Fruit fly (Drosophila melanogaster): ENCODE results near the gene crp.

The crp gene

dm6 chr2L:16272730-16273129 lies 14.8 kb downstream of the crp start (continued):
- TF ChIP-seq N (GFP tag; optimal IDR thresholded peaks at IDR 0.05): no peak
- TF ChIP-seq CG32264 (GFP tag; optimal IDR thresholded peaks at IDR 0.05): peak; percentile 42
- TF ChIP-seq Abd-B (GFP tag; optimal IDR thresholded peaks at IDR 0.05): no peak
- no peak for TF ChIP-seq Rel (GFP tag; optimal IDR thresholded peaks at IDR 0.05)
- TF ChIP-seq Rel (tag; optimal IDR thresholded peaks at IDR 0.05): peak; percentile 73
- TF ChIP-seq Vsx2 (GFP tag; optimal IDR thresholded peaks at IDR 0.05; ENCODE audit: partially characterized antibody): no peak

- no peak for TF ChIP-seq lola (GFP tag; optimal IDR thresholded peaks at IDR 0.05)
- TF ChIP-seq dmrt93B (GFP tag; optimal IDR thresholded peaks at IDR 0.05): no peak
- TF ChIP-seq dsf (GFP tag; optimal IDR thresholded peaks at IDR 0.05; ENCODE audit: borderline replicate concordance): no peak
- TF ChIP-seq ey (GFP tag; optimal IDR thresholded peaks at IDR 0.05): no peak
- no peak for TF ChIP-seq Rel (GFP tag; optimal IDR thresholded peaks at IDR 0.05)
- TF ChIP-seq Rel (tag; optimal IDR thresholded peaks at IDR 0.05): peak; percentile 81
- TF ChIP-seq CG9705 (GFP tag; optimal IDR thresholded peaks at IDR 0.05): no peak
- TF ChIP-seq Hr83 (GFP tag; optimal IDR thresholded peaks at IDR 0.05; ENCODE audit: poor library complexity, severe bottlenecking): peak; percentile 52
- no peak for TF ChIP-seq fru (GFP tag; optimal IDR thresholded peaks at IDR 0.05)
- no peak for TF ChIP-seq jim (GFP tag; optimal IDR thresholded peaks at IDR 0.05)
- peak; percentile 31 for TF ChIP-seq CrebA (GFP tag; optimal IDR thresholded peaks at IDR 0.05; ENCODE audit: borderline replicate concordance)
- TF ChIP-seq dl (GFP tag; optimal IDR thresholded peaks at IDR 0.05; ENCODE audit: insufficient read depth in 1 of 2, partially characterized antibody in 2 of 2): peak; percentile 65 to 85
- TF ChIP-seq OdsH (GFP tag; optimal IDR thresholded peaks at IDR 0.05): no peak
- TF ChIP-seq sage (GFP tag; optimal IDR thresholded peaks at IDR 0.05): no peak
- no peak for TF ChIP-seq Sp1 (GFP tag; optimal IDR thresholded peaks at IDR 0.05)
- no peak for TF ChIP-seq tai (GFP tag; optimal IDR thresholded peaks at IDR 0.05)
- TF ChIP-seq Dif (GFP tag; optimal IDR thresholded peaks at IDR 0.05; ENCODE audit: partially characterized antibody): peak; percentile 89
- TF ChIP-seq woc (GFP tag; optimal IDR thresholded peaks at IDR 0.05): no peak
- TF ChIP-seq CG32264 (GFP tag; optimal IDR thresholded peaks at IDR 0.05): no peak
- no peak for TF ChIP-seq Hr78 (GFP tag; optimal IDR thresholded peaks at IDR 0.05)
Measured at dm6 chr2L:16271486-16271806, 16.1 kb downstream of the crp start.

- no peak for TF ChIP-seq dsf (GFP tag; optimal IDR thresholded peaks at IDR 0.05; ENCODE audit: borderline replicate concordance)
- TF ChIP-seq sv (GFP tag; optimal IDR thresholded peaks at IDR 0.05): no peak
- TF ChIP-seq dmrt93B (GFP tag; optimal IDR thresholded peaks at IDR 0.05): peak; percentile 57
- TF ChIP-seq lola (GFP tag; optimal IDR thresholded peaks at IDR 0.05): no peak
- TF ChIP-seq N (GFP tag; optimal IDR thresholded peaks at IDR 0.05): no peak
- peak; percentile 12 for TF ChIP-seq Jra (GFP tag; optimal IDR thresholded peaks at IDR 0.05)
- no peak for TF ChIP-seq Dif (GFP tag; optimal IDR thresholded peaks at IDR 0.05; ENCODE audit: partially characterized antibody)
- TF ChIP-seq sage (GFP tag; optimal IDR thresholded peaks at IDR 0.05): no peak
- TF ChIP-seq Mio (GFP tag; optimal IDR thresholded peaks at IDR 0.05): no peak
- no peak for TF ChIP-seq dl (GFP tag; optimal IDR thresholded peaks at IDR 0.05; ENCODE audit: insufficient read depth in 1 of 2, partially characterized antibody in 2 of 2)
- peak; percentile 29 for TF ChIP-seq brk (GFP tag; optimal IDR thresholded peaks at IDR 0.05)
- TF ChIP-seq CG9705 (GFP tag; optimal IDR thresholded peaks at IDR 0.05): no peak
- no peak for TF ChIP-seq Myc (optimal IDR thresholded peaks at IDR 0.05)
- no peak for TF ChIP-seq Rel (GFP tag; optimal IDR thresholded peaks at IDR 0.05)
- peak; percentile 19 for TF ChIP-seq Rel (tag; optimal IDR thresholded peaks at IDR 0.05)
- peak; percentile 35 for TF ChIP-seq rgr (GFP tag; optimal IDR thresholded peaks at IDR 0.05)
- peak; percentile 75 for TF ChIP-seq h (GFP tag; optimal IDR thresholded peaks at IDR 0.05)
- peak; percentile 15 for TF ChIP-seq Hnf4 (GFP tag; optimal IDR thresholded peaks at IDR 0.05)
- no peak for TF ChIP-seq pan (optimal IDR thresholded peaks at IDR 0.05)
- no peak for TF ChIP-seq usp (GFP tag; optimal IDR thresholded peaks at IDR 0.05)
- TF ChIP-seq fru (GFP tag; optimal IDR thresholded peaks at IDR 0.05): peak; percentile 82
- peak; percentile 61 for TF ChIP-seq OdsH (GFP tag; optimal IDR thresholded peaks at IDR 0.05)
- TF ChIP-seq tai (GFP tag; optimal IDR thresholded peaks at IDR 0.05): no peak
- TF ChIP-seq Hr78 (GFP tag; optimal IDR thresholded peaks at IDR 0.05): no peak
- TF ChIP-seq GATAd (GFP tag; optimal IDR thresholded peaks at IDR 0.05): no peak
- TF ChIP-seq Dfd (GFP tag; optimal IDR thresholded peaks at IDR 0.05): no peak
- peak; percentile 37 for TF ChIP-seq ey (GFP tag; optimal IDR thresholded peaks at IDR 0.05)
- peak; percentile 76 for TF ChIP-seq Sp1 (GFP tag; optimal IDR thresholded peaks at IDR 0.05)
- TF ChIP-seq HLH106 (tag; optimal IDR thresholded peaks at IDR 0.05): peak; percentile 76
- TF ChIP-seq jim (GFP tag; optimal IDR thresholded peaks at IDR 0.05): no peak
- peak; percentile 62 for TF ChIP-seq psq (GFP tag; optimal IDR thresholded peaks at IDR 0.05)
- TF ChIP-seq Vsx2 (GFP tag; optimal IDR thresholded peaks at IDR 0.05; ENCODE audit: partially characterized antibody): no peak
- TF ChIP-seq CrebA (GFP tag; optimal IDR thresholded peaks at IDR 0.05; ENCODE audit: borderline replicate concordance): no peak
- peak; percentile 76 for TF ChIP-seq br (GFP tag; optimal IDR thresholded peaks at IDR 0.05)
- peak; percentile 11 for TF ChIP-seq Hr83 (GFP tag; optimal IDR thresholded peaks at IDR 0.05; ENCODE audit: poor library complexity, severe bottlenecking)
- TF ChIP-seq foxo (GFP tag; optimal IDR thresholded peaks at IDR 0.05): peak in 1 of 2 experiments; percentile 85
- TF ChIP-seq woc (GFP tag; optimal IDR thresholded peaks at IDR 0.05): peak; percentile 50
- TF ChIP-seq Abd-B (GFP tag; optimal IDR thresholded peaks at IDR 0.05): no peak
- TF ChIP-seq CG32264 (GFP tag; optimal IDR thresholded peaks at IDR 0.05): no peak
Measured at dm6 chr2L:16270667-16271485, 16.7 kb downstream of the crp start.

Data from whole organism, wandering third instar larva.